Fruit fly (Drosophila melanogaster) Kc167 (cell line): ENCODE data around the gene CG43052.

Source experiments
- Sin3A ChIP-seq: fragments of >200 bp; optimal IDR thresholded peaks from 2 replicates; lab custom pipeline; 2018; ENCODE audit warnings: missing external identifiers
- h ChIP-seq: fragments of >200 bp; optimal IDR thresholded peaks from 3 replicates; lab custom pipeline; 2018; ENCODE audit warnings: missing external identifiers
- psq ChIP-seq: fragments of >200 bp; optimal IDR thresholded peaks from 2 replicates; lab custom pipeline; 2017; ENCODE audit warnings: missing external identifiers
- ttk ChIP-seq: sonication (Bioruptor generic); optimal IDR thresholded peaks from 2 replicates; lab custom pipeline; 2017; ENCODE audit warnings: missing external identifiers

DNA sequence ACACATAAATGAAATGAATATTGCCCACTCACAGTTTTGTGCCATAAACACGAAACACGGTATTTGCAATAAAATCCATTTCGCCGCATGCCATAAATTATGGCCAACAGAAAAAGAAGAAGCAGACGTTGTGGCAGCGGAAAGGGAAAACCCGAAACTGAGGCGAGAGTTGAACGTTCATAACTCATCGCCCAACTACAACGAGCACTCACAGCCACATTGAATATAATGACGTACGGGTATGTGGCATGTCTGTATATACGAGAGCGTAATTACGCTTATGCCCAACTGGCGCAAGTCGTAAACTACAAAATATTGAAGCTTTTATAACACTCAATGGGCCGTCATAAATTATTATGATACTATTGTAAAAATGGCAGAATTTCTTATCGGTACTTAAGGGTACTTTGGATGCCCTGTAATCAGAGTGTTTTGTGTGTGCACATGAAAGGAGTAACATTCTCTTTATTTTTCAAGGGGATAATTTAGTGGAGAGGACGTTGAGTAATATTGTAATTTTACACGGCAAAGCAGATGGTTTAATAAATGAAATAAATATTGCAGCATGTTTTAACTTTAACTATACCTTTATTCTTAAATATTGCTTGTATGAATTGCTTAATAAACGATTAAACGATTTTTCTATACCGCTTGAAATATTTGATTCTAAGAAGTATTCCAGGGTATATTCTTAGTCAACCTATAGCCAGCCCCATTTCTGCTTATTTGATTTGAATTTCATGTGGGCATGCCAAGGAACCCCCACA is 42.6 kb downstream of the CG43052 start:
- TF ChIP-seq Sin3A (lab: Kevin White, UChicago) = no peak
- no peak for TF ChIP-seq h (lab: Kevin White, UChicago)
- no peak for TF ChIP-seq psq (lab: Kevin White, UChicago)
- no peak for TF ChIP-seq ttk (lab: Kevin White, UChicago)
